Worm (Caenorhabditis elegans) whole organism, L4 larva: ENCODE data around the gene sre-36.
A peak's percentile ranks its signal among the peaks of the same experiment; 100 is the strongest.

Experiments used
- F37D6.2 ChIP-seq: sonication (generic microtip); optimal IDR thresholded peaks from 2 replicates; lab custom pipeline; 2016; ENCODE audit warnings: mild to moderate bottlenecking, missing genetic modification characterization, missing compliant biosample characterization
- F49E8.2 ChIP-seq: sonication (generic microtip); optimal IDR thresholded peaks from 2 replicates; lab custom pipeline; 2016; ENCODE audit warnings: missing compliant biosample characterization, mild to moderate bottlenecking, missing genetic modification characterization, borderline replicate concordance
- R02D3.7 ChIP-seq: fragments of 150-350 bp; sonication (generic microtip); optimal IDR thresholded peaks from 3 replicates; lab custom pipeline; 2014; ENCODE audit warnings: missing biosample characterization, missing genetic modification characterization
- ZK337.2 ChIP-seq: fragments of 200-800 bp; sonication (Bioruptor generic); IDR thresholded peaks from 2 replicates; pipeline ENCODE4 v1.3.6; 2022; ENCODE audit warnings: missing genetic modification reagents, missing genetic modification characterization, missing compliant biosample characterization
- ZK546.5 ChIP-seq, 2 experiments: sonication (generic microtip); optimal IDR thresholded peaks; 2 replicates each; lab custom pipeline; 2017; ENCODE audit warnings: missing biosample characterization in 2 of 2, missing genetic modification characterization in 2 of 2
- ama-1 ChIP-seq: fragments of 150-350 bp; optimal IDR thresholded peaks from 2 replicates; lab custom pipeline; 2014; ENCODE audit warnings: inconsistent platforms, mixed read lengths
- attf-4 ChIP-seq: sonication (generic microtip); optimal IDR thresholded peaks from 3 replicates; lab custom pipeline; 2017; ENCODE audit warnings: missing biosample characterization, missing genetic modification characterization
- ceh-20 ChIP-seq: fragments of 200-800 bp; sonication (Bioruptor generic); IDR thresholded peaks from 2 replicates; pipeline ENCODE4 v1.3.6; 2022; ENCODE audit warnings: missing genetic modification reagents, missing genetic modification characterization, missing compliant biosample characterization
- ceh-28 ChIP-seq: fragments of 150-350 bp; optimal IDR thresholded peaks from 2 replicates; lab custom pipeline; 2014; ENCODE audit warnings: missing biosample characterization, missing genetic modification reagents, missing genetic modification characterization
- ceh-44 ChIP-seq: fragments of 200-800 bp; sonication (Bioruptor generic); IDR thresholded peaks from 2 replicates; pipeline ENCODE4 v1.3.6; 2022; ENCODE audit warnings: missing genetic modification reagents, missing genetic modification characterization, missing compliant biosample characterization
- ceh-62 ChIP-seq: sonication (generic microtip); optimal IDR thresholded peaks from 2 replicates; lab custom pipeline; 2017; ENCODE audit warnings: missing biosample characterization, missing genetic modification characterization
- cey-2 ChIP-seq: sonication (generic microtip); optimal IDR thresholded peaks from 3 replicates; lab custom pipeline; 2017; ENCODE audit warnings: missing genetic modification characterization, mild to moderate bottlenecking, missing compliant biosample characterization, antibody characterized with exemption, borderline replicate concordance; ENCODE audit not compliant: insufficient read depth
- daf-16 ChIP-seq, 3 experiments: sonication (generic microtip); optimal IDR thresholded peaks; 2 replicates each; lab custom pipeline; 2016 to 2017; ENCODE audit warnings: missing genetic modification characterization in 3 of 3, missing genetic modification reagents in 3 of 3, mild to moderate bottlenecking in 2 of 3, missing compliant biosample characterization in 2 of 3, missing biosample characterization in 1 of 3, moderate library complexity in 1 of 3
- dmd-6 ChIP-seq: fragments of 200-800 bp; sonication (Bioruptor generic); IDR thresholded peaks from 2 replicates; pipeline ENCODE4 v1.3.6; 2022; ENCODE audit warnings: missing genetic modification reagents, missing genetic modification characterization, missing compliant biosample characterization
- dmd-9 ChIP-seq: fragments of 200-800 bp; sonication (Bioruptor generic); IDR thresholded peaks from 2 replicates; pipeline ENCODE4 v1.3.6; 2022; ENCODE audit warnings: missing genetic modification reagents, missing genetic modification characterization, missing compliant biosample characterization
- egl-27 ChIP-seq: sonication (generic microtip); optimal IDR thresholded peaks from 3 replicates; lab custom pipeline; 2017; ENCODE audit warnings: missing biosample characterization, missing genetic modification reagents, missing genetic modification characterization
- egl-43 ChIP-seq: fragments of 200-800 bp; sonication (Bioruptor generic); IDR thresholded peaks from 2 replicates; pipeline ENCODE4 v1.3.6; 2022; ENCODE audit warnings: missing genetic modification reagents, missing genetic modification characterization, missing compliant biosample characterization
- fos-1 ChIP-seq: fragments of 150-350 bp; optimal IDR thresholded peaks from 2 replicates; lab custom pipeline; 2014; ENCODE audit warnings: missing biosample characterization, missing genetic modification characterization
- gei-8 ChIP-seq: fragments of 200-800 bp; sonication (Bioruptor generic); optimal IDR thresholded peaks from 2 replicates; lab custom pipeline; 2018; ENCODE audit warnings: mild to moderate bottlenecking, missing genetic modification characterization, missing compliant biosample characterization
- hmg-1.1 ChIP-seq: fragments of 200-800 bp; sonication (Bioruptor generic); IDR thresholded peaks from 2 replicates; pipeline ENCODE4 v1.3.6; 2022; ENCODE audit warnings: missing genetic modification reagents, missing genetic modification characterization, missing compliant biosample characterization
- jun-1 ChIP-seq: fragments of 150-350 bp; optimal IDR thresholded peaks from 2 replicates; lab custom pipeline; 2014; ENCODE audit warnings: missing biosample characterization, missing genetic modification reagents, missing genetic modification characterization
- lin-13 ChIP-seq: fragments of 150-350 bp; optimal IDR thresholded peaks from 2 replicates; lab custom pipeline; 2014; ENCODE audit warnings: missing biosample characterization, missing genetic modification reagents, missing genetic modification characterization
- lin-15B ChIP-seq: fragments of 150-350 bp; sonication (generic microtip); optimal IDR thresholded peaks from 3 replicates; lab custom pipeline; 2014; ENCODE audit warnings: missing biosample characterization, missing genetic modification characterization
- lin-29 ChIP-seq: fragments of 200-800 bp; sonication (Bioruptor generic); IDR thresholded peaks from 2 replicates; pipeline ENCODE4 v1.3.6; 2022; ENCODE audit warnings: missing genetic modification reagents, missing genetic modification characterization, missing compliant biosample characterization
- lin-38 ChIP-seq: fragments of 200-800 bp; sonication (Bioruptor generic); IDR thresholded peaks from 2 replicates; pipeline ENCODE4 v1.3.6; 2022; ENCODE audit warnings: missing genetic modification reagents, missing genetic modification characterization, missing compliant biosample characterization
- lir-3 ChIP-seq: sonication (generic microtip); optimal IDR thresholded peaks from 2 replicates; lab custom pipeline; 2016; ENCODE audit warnings: mild to moderate bottlenecking, missing genetic modification characterization, missing compliant biosample characterization
- lsy-2 ChIP-seq, 2 experiments: fragments of 150-350 bp in 1 of 2; sonication (generic microtip) in 1 of 2; optimal IDR thresholded peaks; 2 replicates each; lab custom pipeline; 2014 to 2017; ENCODE audit warnings: missing biosample characterization in 2 of 2, missing genetic modification characterization in 2 of 2
- madf-9 ChIP-seq: fragments of 200-800 bp; sonication (Bioruptor generic); conservative IDR thresholded peaks from 2 replicates; pipeline ENCODE4 v1.3.6; 2022; ENCODE audit warnings: missing genetic modification reagents, missing genetic modification characterization, missing compliant biosample characterization
- mdl-1 ChIP-seq, 2 experiments: fragments of 150-350 bp in 1 of 2; sonication (generic microtip) in 1 of 2; optimal IDR thresholded peaks; 2 replicates each; lab custom pipeline; 2014 to 2017; ENCODE audit warnings: missing biosample characterization in 2 of 2, missing genetic modification characterization in 2 of 2
- mdt-29 ChIP-seq: fragments of 200-800 bp; sonication (Bioruptor generic); IDR thresholded peaks from 2 replicates; pipeline ENCODE4 v1.3.6; 2022; ENCODE audit warnings: missing genetic modification reagents, missing genetic modification characterization, missing compliant biosample characterization
- nhr-102 ChIP-seq: sonication (generic microtip); optimal IDR thresholded peaks from 2 replicates; lab custom pipeline; 2016; ENCODE audit warnings: mild to moderate bottlenecking, missing genetic modification characterization, moderate library complexity, missing compliant biosample characterization
- nhr-41 ChIP-seq: fragments of 200-800 bp; sonication (Bioruptor generic); IDR thresholded peaks from 2 replicates; pipeline ENCODE4 v1.3.6; 2022; ENCODE audit warnings: missing genetic modification reagents, missing genetic modification characterization, missing compliant biosample characterization
- nhr-42 ChIP-seq: fragments of 200-800 bp; sonication (Bioruptor generic); IDR thresholded peaks from 2 replicates; pipeline ENCODE4 v1.3.6; 2022; ENCODE audit warnings: missing genetic modification characterization, missing compliant biosample characterization
- php-3 ChIP-seq: fragments of 200-800 bp; sonication (Bioruptor generic); IDR thresholded peaks from 2 replicates; pipeline ENCODE4 v1.3.6; 2022; ENCODE audit warnings: missing genetic modification reagents, missing genetic modification characterization, missing compliant biosample characterization
- pqm-1 ChIP-seq: sonication (generic microtip); optimal IDR thresholded peaks from 2 replicates; lab custom pipeline; 2017; ENCODE audit warnings: missing biosample characterization, missing genetic modification characterization
- set-16 ChIP-seq: fragments of 200-800 bp; sonication (Bioruptor generic); IDR thresholded peaks from 2 replicates; pipeline ENCODE4 v1.3.6; 2022; ENCODE audit warnings: missing genetic modification reagents, missing genetic modification characterization, missing compliant biosample characterization
- skn-1 ChIP-seq: fragments of 150-350 bp; optimal IDR thresholded peaks from 2 replicates; lab custom pipeline; 2014; ENCODE audit warnings: missing biosample characterization, missing genetic modification characterization
- snpc-1.2 ChIP-seq: fragments of 200-800 bp; sonication (Bioruptor generic); IDR thresholded peaks from 2 replicates; pipeline ENCODE4 v1.3.6; 2022; ENCODE audit warnings: missing genetic modification reagents, missing genetic modification characterization, missing compliant biosample characterization
- spr-3 ChIP-seq: fragments of 200-800 bp; sonication (Bioruptor generic); optimal IDR thresholded peaks from 2 replicates; lab custom pipeline; 2018; ENCODE audit warnings: mild to moderate bottlenecking, missing genetic modification characterization, missing compliant biosample characterization
- tag-97 ChIP-seq: fragments of 200-800 bp; sonication (Bioruptor generic); IDR thresholded peaks from 2 replicates; pipeline ENCODE4 v1.3.6; 2022; ENCODE audit warnings: missing genetic modification characterization, missing compliant biosample characterization
- tra-1 ChIP-seq: fragments of 200-800 bp; sonication (Bioruptor generic); IDR thresholded peaks from 2 replicates; pipeline ENCODE4 v1.3.6; 2022; ENCODE audit warnings: missing genetic modification reagents, missing genetic modification characterization, missing compliant biosample characterization
- unc-62 ChIP-seq, 3 experiments: fragments of 150-350 bp in 1 of 3; sonication (generic microtip); optimal IDR thresholded peaks in 2 of 3; peaks in 1 of 3; 1 replicate in 1 of 3; 2 replicates in 2 of 3; lab custom pipeline; 2014 to 2017; ENCODE audit warnings: missing biosample characterization in 3 of 3, missing genetic modification characterization in 3 of 3, missing genetic modification reagents in 3 of 3, missing genotype in 1 of 3
- vab-7 ChIP-seq: fragments of 200-800 bp; sonication (Bioruptor generic); IDR thresholded peaks from 2 replicates; pipeline ENCODE4 v1.3.6; 2022; ENCODE audit warnings: missing genetic modification reagents, missing genetic modification characterization, missing compliant biosample characterization
- zag-1 ChIP-seq: fragments of 150-350 bp; optimal IDR thresholded peaks from 2 replicates; lab custom pipeline; 2014; ENCODE audit warnings: missing biosample characterization, missing genetic modification characterization
- zip-11 ChIP-seq: fragments of 200-800 bp; sonication (Bioruptor generic); IDR thresholded peaks from 2 replicates; pipeline ENCODE4 v1.3.6; 2022; ENCODE audit warnings: missing genetic modification characterization, missing compliant biosample characterization
- ztf-7 ChIP-seq: fragments of 150-350 bp; optimal IDR thresholded peaks from 2 replicates; lab custom pipeline; 2014; ENCODE audit warnings: missing biosample characterization, missing genetic modification characterization

The sre-36 gene

ce11 chrV:16395131-16395530, 4.4 kb upstream of the sre-36 start, which contains the start of gene F13A7.11 (continued):
- TF ChIP-seq snpc-1.2 (GFP tag; lab: Robert Waterston, UW) (no peak), cey-2 (tag; lab: Kevin White, UChicago) (no peak), ZK337.2 (GFP tag; lab: Robert Waterston, UW) (no peak), ama-1 (lab: Kevin White, UChicago) (no peak), egl-27 (tag; lab: Kevin White, UChicago) (no peak), ceh-20 (GFP tag; lab: Robert Waterston, UW) (0 out of 2 replicates have a peak, but pooled peaks have one; percentile 14), vab-7 (GFP tag; lab: Robert Waterston, UW) (no peak), skn-1 (tag; lab: Kevin White, UChicago) (no peak), mdt-29 (GFP tag; lab: Robert Waterston, UW) (no peak), nhr-42 (GFP tag; lab: Robert Waterston, UW) (no peak), dmd-6 (GFP tag; lab: Robert Waterston, UW) (peak; percentile 83)

- TF ChIP-seq tag-97 (GFP tag; lab: Robert Waterston, UW) (no peak), attf-4 (tag; lab: Kevin White, UChicago) (no peak), mdl-1 (tag; optimal IDR thresholded peaks at IDR 0.05; lab: Kevin White, UChicago) (no peak), lin-15B (no peak), ceh-62 (tag; lab: Kevin White, UChicago) (no peak), lir-3 (tag; lab: Kevin White, UChicago) (no peak), egl-43 (GFP tag; lab: Robert Waterston, UW) (no peak), jun-1 (tag; lab: Kevin White, UChicago) (no peak), madf-9 (GFP tag; lab: Robert Waterston, UW) (no peak), fos-1 (tag; lab: Kevin White, UChicago) (no peak), lin-29 (GFP tag; lab: Robert Waterston, UW) (no peak), gei-8 (GFP tag; lab: Kevin White, UChicago) (no peak), tra-1 (GFP tag; lab: Robert Waterston, UW) (no peak), ceh-28 (tag; lab: Kevin White, UChicago) (no peak), ZK546.5 (tag; optimal IDR thresholded peaks at IDR 0.05; lab: Kevin White, UChicago) (no peak), set-16 (GFP tag; lab: Robert Waterston, UW) (no peak)
Observed at ce11 chrV:16395739-16396138, 3.7 kb upstream of the sre-36 start, which contains the start of gene F13A7.12. TSS of gene F13A7.12 (plus strand) at chrV:16396039.

ce11 chrV:16401519-16401918, 2.0 kb downstream of the sre-36 start, which contains the start of gene F13A7.14:
TSS of gene F13A7.14 (plus strand) at chrV:16401891.
- TF ChIP-seq lin-38 (peak; percentile 73), zag-1 (no peak), dmd-6 (GFP tag; lab: Robert Waterston, UW) (peak; percentile 75), hmg-1.1 (peak; percentile 59), mdt-29 (GFP tag; lab: Robert Waterston, UW) (0 out of 2 replicates have a peak, but pooled peaks have one; percentile 17), R02D3.7 (tag; lab: Kevin White, UChicago) (no peak), lsy-2 (tag; optimal IDR thresholded peaks at IDR 0.05; lab: Kevin White, UChicago) (peak in 1 of 2 experiments; percentile 87), zip-11 (GFP tag; lab: Robert Waterston, UW) (no peak), dmd-9 (GFP tag; lab: Robert Waterston, UW) (peak; percentile 89), pqm-1 (tag; lab: Kevin White, UChicago) (no peak), php-3 (no peak), F49E8.2 (peak; percentile 19), mdl-1 (tag; optimal IDR thresholded peaks at IDR 0.05; lab: Kevin White, UChicago) (no peak), nhr-102 (peak; percentile 77), ceh-44 (GFP tag; lab: Robert Waterston, UW) (peak; percentile 61; the same call in 1 of the 2 replicates), lin-13 (GFP tag; lab: Kevin White, UChicago) (peak; percentile 33), daf-16 (GFP tag; optimal IDR thresholded peaks at IDR 0.05; lab: Kevin White, UChicago) (no peak), daf-16 (tag; optimal IDR thresholded peaks at IDR 0.05; lab: Kevin White, UChicago) (no peak), snpc-1.2 (GFP tag; lab: Robert Waterston, UW) (0 out of 2 replicates have a peak, but pooled peaks have one; percentile 32), unc-62 (GFP tag; optimal IDR thresholded peaks at IDR 0.05 in 1 of 2; lab: Kevin White, UChicago) (no peak), unc-62 (tag; optimal IDR thresholded peaks at IDR 0.05; lab: Kevin White, UChicago) (no peak), ztf-7 (tag; lab: Kevin White, UChicago) (peak; percentile 42), F37D6.2 (tag; lab: Kevin White, UChicago) (peak; percentile 33), ZK337.2 (GFP tag; lab: Robert Waterston, UW) (peak; percentile 95), nhr-41 (GFP tag; lab: Robert Waterston, UW) (no peak), spr-3 (peak; percentile 20), tag-97 (GFP tag; lab: Robert Waterston, UW) (peak; percentile 68; the same call in 1 of the 2 replicates)
